Worm (Caenorhabditis elegans) whole organism, L4 larva: ENCODE data around the gene ins-12.

ENCODE experiments used
- D1046.2 ChIP-seq: fragments of 200-800 bp; sonication (Bioruptor generic); IDR thresholded peaks from 2 replicates; pipeline ENCODE4 v1.3.6; 2022; ENCODE audit warnings: missing genetic modification characterization, missing compliant biosample characterization
- F26F4.8 ChIP-seq: fragments of 200-800 bp; sonication (Bioruptor generic); conservative IDR thresholded peaks from 2 replicates; pipeline ENCODE4 v1.3.6; 2022; ENCODE audit warnings: missing genetic modification characterization, missing compliant biosample characterization
- Y105C5A.15 ChIP-seq: fragments of 200-800 bp; sonication (Bioruptor generic); IDR thresholded peaks from 2 replicates; pipeline ENCODE4 v1.3.6; 2022; ENCODE audit warnings: missing genetic modification characterization, missing compliant biosample characterization
- ZK337.2 ChIP-seq: fragments of 200-800 bp; sonication (Bioruptor generic); IDR thresholded peaks from 2 replicates; pipeline ENCODE4 v1.3.6; 2022; ENCODE audit warnings: missing genetic modification reagents, missing genetic modification characterization, missing compliant biosample characterization
- ZK546.5 ChIP-seq, 2 experiments: sonication (generic microtip); optimal IDR thresholded peaks; 2 replicates each; lab custom pipeline; 2017; ENCODE audit warnings: missing biosample characterization in 2 of 2, missing genetic modification characterization in 2 of 2
- aha-1 ChIP-seq: fragments of 150-350 bp; peaks from one replicate; lab custom pipeline; 2014; ENCODE audit warnings: missing biosample characterization, missing genetic modification characterization
- arid-1 ChIP-seq: fragments of 200-800 bp; sonication (Bioruptor generic); conservative IDR thresholded peaks from 2 replicates; pipeline ENCODE4 v1.3.6; 2022; ENCODE audit warnings: missing genetic modification reagents, missing genetic modification characterization, missing compliant biosample characterization
- ceh-32 ChIP-seq: sonication (generic microtip); optimal IDR thresholded peaks from 2 replicates; lab custom pipeline; 2016; ENCODE audit warnings: mild to moderate bottlenecking, missing genetic modification characterization, missing compliant biosample characterization; ENCODE audit not compliant: poor library complexity
- ceh-44 ChIP-seq: fragments of 200-800 bp; sonication (Bioruptor generic); IDR thresholded peaks from 2 replicates; pipeline ENCODE4 v1.3.6; 2022; ENCODE audit warnings: missing genetic modification reagents, missing genetic modification characterization, missing compliant biosample characterization
- ceh-62 ChIP-seq: sonication (generic microtip); optimal IDR thresholded peaks from 2 replicates; lab custom pipeline; 2017; ENCODE audit warnings: missing biosample characterization, missing genetic modification characterization
- ceh-82 ChIP-seq: sonication (generic microtip); optimal IDR thresholded peaks from 2 replicates; lab custom pipeline; 2017; ENCODE audit warnings: missing biosample characterization, missing genetic modification characterization
- cey-2 ChIP-seq: sonication (generic microtip); optimal IDR thresholded peaks from 3 replicates; lab custom pipeline; 2017; ENCODE audit warnings: missing genetic modification characterization, mild to moderate bottlenecking, missing compliant biosample characterization, antibody characterized with exemption, borderline replicate concordance; ENCODE audit not compliant: insufficient read depth
- ctbp-1 ChIP-seq: fragments of 200-800 bp; sonication (Bioruptor generic); IDR thresholded peaks from 2 replicates; pipeline ENCODE4 v1.3.6; 2022; ENCODE audit warnings: missing genetic modification reagents, missing genetic modification characterization, missing compliant biosample characterization
- daf-16 ChIP-seq, 3 experiments: sonication (generic microtip); optimal IDR thresholded peaks; 2 replicates each; lab custom pipeline; 2016 to 2017; ENCODE audit warnings: missing genetic modification characterization in 3 of 3, missing genetic modification reagents in 3 of 3, mild to moderate bottlenecking in 2 of 3, missing compliant biosample characterization in 2 of 3, missing biosample characterization in 1 of 3, moderate library complexity in 1 of 3
- dmd-8 ChIP-seq: fragments of 200-800 bp; sonication (Bioruptor generic); IDR thresholded peaks from 2 replicates; pipeline ENCODE4 v1.3.6; 2022; ENCODE audit warnings: missing genetic modification characterization, missing compliant biosample characterization
- dpl-1 ChIP-seq: fragments of 150-350 bp; optimal IDR thresholded peaks from 2 replicates; lab custom pipeline; 2014; ENCODE audit warnings: missing biosample characterization, missing genetic modification reagents, missing genetic modification characterization
- egl-43 ChIP-seq: fragments of 200-800 bp; sonication (Bioruptor generic); IDR thresholded peaks from 2 replicates; pipeline ENCODE4 v1.3.6; 2022; ENCODE audit warnings: missing genetic modification reagents, missing genetic modification characterization, missing compliant biosample characterization
- fkh-10 ChIP-seq: fragments of 150-350 bp; optimal IDR thresholded peaks from 2 replicates; lab custom pipeline; 2014; ENCODE audit warnings: missing biosample characterization, missing genetic modification reagents, missing genetic modification characterization
- fos-1 ChIP-seq: fragments of 150-350 bp; optimal IDR thresholded peaks from 2 replicates; lab custom pipeline; 2014; ENCODE audit warnings: missing biosample characterization, missing genetic modification characterization
- jun-1 ChIP-seq: fragments of 150-350 bp; optimal IDR thresholded peaks from 2 replicates; lab custom pipeline; 2014; ENCODE audit warnings: missing biosample characterization, missing genetic modification reagents, missing genetic modification characterization
- lin-15B ChIP-seq: fragments of 150-350 bp; sonication (generic microtip); optimal IDR thresholded peaks from 3 replicates; lab custom pipeline; 2014; ENCODE audit warnings: missing biosample characterization, missing genetic modification characterization
- lsy-2 ChIP-seq, 2 experiments: fragments of 150-350 bp in 1 of 2; sonication (generic microtip) in 1 of 2; optimal IDR thresholded peaks; 2 replicates each; lab custom pipeline; 2014 to 2017; ENCODE audit warnings: missing biosample characterization in 2 of 2, missing genetic modification characterization in 2 of 2
- madf-5 ChIP-seq, 2 experiments: fragments of 200-800 bp; sonication (Bioruptor generic); IDR thresholded peaks; 2 replicates each; pipeline ENCODE4 v1.3.6; 2022; ENCODE audit warnings: missing compliant biosample characterization in 2 of 2, missing genetic modification characterization in 2 of 2
- madf-9 ChIP-seq: fragments of 200-800 bp; sonication (Bioruptor generic); conservative IDR thresholded peaks from 2 replicates; pipeline ENCODE4 v1.3.6; 2022; ENCODE audit warnings: missing genetic modification reagents, missing genetic modification characterization, missing compliant biosample characterization
- mdl-1 ChIP-seq, 2 experiments: fragments of 150-350 bp in 1 of 2; sonication (generic microtip) in 1 of 2; optimal IDR thresholded peaks; 2 replicates each; lab custom pipeline; 2014 to 2017; ENCODE audit warnings: missing biosample characterization in 2 of 2, missing genetic modification characterization in 2 of 2
- mdt-29 ChIP-seq: fragments of 200-800 bp; sonication (Bioruptor generic); IDR thresholded peaks from 2 replicates; pipeline ENCODE4 v1.3.6; 2022; ENCODE audit warnings: missing genetic modification reagents, missing genetic modification characterization, missing compliant biosample characterization
- mes-2 ChIP-seq: sonication (generic microtip); optimal IDR thresholded peaks from 2 replicates; lab custom pipeline; 2016; ENCODE audit warnings: missing genotype, mild to moderate bottlenecking, missing genetic modification characterization, missing compliant biosample characterization; ENCODE audit not compliant: poor library complexity, severe bottlenecking
- nhr-42 ChIP-seq: fragments of 200-800 bp; sonication (Bioruptor generic); IDR thresholded peaks from 2 replicates; pipeline ENCODE4 v1.3.6; 2022; ENCODE audit warnings: missing genetic modification characterization, missing compliant biosample characterization
- nhr-77 ChIP-seq: fragments of 150-350 bp; optimal IDR thresholded peaks from 2 replicates; lab custom pipeline; 2014; ENCODE audit warnings: missing biosample characterization, missing genetic modification characterization
- php-3 ChIP-seq: fragments of 200-800 bp; sonication (Bioruptor generic); IDR thresholded peaks from 2 replicates; pipeline ENCODE4 v1.3.6; 2022; ENCODE audit warnings: missing genetic modification reagents, missing genetic modification characterization, missing compliant biosample characterization
- saeg-2 ChIP-seq: fragments of 200-800 bp; sonication (Bioruptor generic); IDR thresholded peaks from 2 replicates; pipeline ENCODE4 v1.3.6; 2022; ENCODE audit warnings: missing genetic modification reagents, missing genetic modification characterization, missing compliant biosample characterization
- set-16 ChIP-seq: fragments of 200-800 bp; sonication (Bioruptor generic); IDR thresholded peaks from 2 replicates; pipeline ENCODE4 v1.3.6; 2022; ENCODE audit warnings: missing genetic modification reagents, missing genetic modification characterization, missing compliant biosample characterization
- spr-1 ChIP-seq: sonication (generic microtip); optimal IDR thresholded peaks from 2 replicates; lab custom pipeline; 2016; ENCODE audit warnings: mild to moderate bottlenecking, missing genetic modification characterization, missing compliant biosample characterization
- unc-130 ChIP-seq: sonication (generic microtip); optimal IDR thresholded peaks from 2 replicates; lab custom pipeline; 2016; ENCODE audit warnings: missing genetic modification reagents, missing genetic modification characterization, missing compliant biosample characterization
- unc-39 ChIP-seq: sonication (generic microtip); optimal IDR thresholded peaks from 2 replicates; lab custom pipeline; 2017; ENCODE audit warnings: missing biosample characterization, missing genetic modification characterization

The ins-12 gene

DNA sequence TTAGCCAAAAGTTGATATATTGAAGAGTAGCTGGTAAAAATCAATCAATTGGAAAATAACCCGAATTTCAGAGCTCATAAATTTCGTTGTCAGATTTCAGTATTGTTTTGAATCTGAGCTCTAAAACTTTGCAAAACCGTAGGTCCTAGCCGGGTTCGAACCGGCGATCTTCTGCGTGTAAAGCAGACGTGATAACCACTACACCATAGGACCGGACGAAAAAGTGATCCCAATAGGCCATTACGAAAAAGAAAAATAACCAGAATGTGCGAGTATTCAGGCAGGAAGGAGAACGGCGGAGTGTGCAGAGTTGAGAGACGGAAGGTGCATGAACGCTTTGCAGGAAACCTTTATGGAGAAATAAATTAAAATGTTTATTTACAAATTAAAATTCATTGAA lies 22.6 kb downstream of the ins-12 start (continued):
- TF ChIP-seq ceh-44 (GFP tag; lab: Robert Waterston, UW) (0 out of 2 replicates have a peak, but pooled peaks have one; percentile 26), ZK337.2 (GFP tag; lab: Robert Waterston, UW) (no peak), F26F4.8 (GFP tag; lab: Robert Waterston, UW) (no peak), unc-130 (GFP tag; lab: Kevin White, UChicago) (peak; percentile 51), Y105C5A.15 (GFP tag; lab: Robert Waterston, UW) (peak; percentile 83), mes-2 (tag; lab: Kevin White, UChicago) (peak; percentile 71), mdl-1 (tag; optimal IDR thresholded peaks at IDR 0.05; lab: Kevin White, UChicago) (no peak), madf-9 (GFP tag; lab: Robert Waterston, UW) (peak; percentile 55; the same call in 1 of the 2 replicates), ceh-62 (tag; lab: Kevin White, UChicago) (no peak), unc-39 (tag; lab: Kevin White, UChicago) (no peak), ceh-32 (no peak), lin-15B (tag; lab: Kevin White, UChicago) (no peak), arid-1 (GFP tag; lab: Robert Waterston, UW) (peak; percentile 46; the same call in 1 of the 2 replicates), php-3 (GFP tag; lab: Robert Waterston, UW) (peak; percentile 57; the same call in 1 of the 2 replicates)

DNA sequence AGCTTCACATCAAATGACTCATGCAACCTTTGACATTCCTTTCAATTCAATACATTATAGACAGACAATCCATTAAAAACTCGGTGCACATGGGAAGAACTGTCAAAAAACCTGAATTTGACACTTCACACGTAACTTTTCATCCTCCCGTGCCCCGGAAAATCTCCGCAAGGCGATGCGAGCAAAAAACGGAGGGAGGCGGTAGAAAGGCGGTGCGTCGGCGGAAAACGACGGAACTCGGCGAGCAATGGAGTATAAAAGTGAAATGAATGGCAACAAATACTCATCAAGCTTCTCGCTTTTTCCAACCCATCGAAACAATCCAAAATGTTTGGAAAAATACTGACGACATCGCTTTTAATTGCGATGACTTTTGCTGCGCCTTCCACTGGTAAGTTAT lies 23.6 kb downstream of the ins-12 start, which contains the start of gene T25E4.1:
T25E4.1 (plus strand) TSS at position 301 of the 400 bp plus-strand sequence.
- no peak for TF ChIP-seq madf-5 (GFP tag; IDR thresholded peaks at IDR 0.05; lab: Robert Waterston, UW)
- TF ChIP-seq saeg-2 = no peak
- TF ChIP-seq nhr-77 (tag; lab: Kevin White, UChicago) = no peak
- no peak for TF ChIP-seq arid-1 (GFP tag; lab: Robert Waterston, UW)
- no peak for TF ChIP-seq daf-16 (GFP tag; optimal IDR thresholded peaks at IDR 0.05; lab: Kevin White, UChicago)
- no peak for TF ChIP-seq daf-16 (tag; optimal IDR thresholded peaks at IDR 0.05; lab: Kevin White, UChicago)
- TF ChIP-seq ZK546.5 (tag; optimal IDR thresholded peaks at IDR 0.05; lab: Kevin White, UChicago) = no peak
- TF ChIP-seq mdt-29 = no peak
- no peak for TF ChIP-seq ctbp-1
- no peak for TF ChIP-seq nhr-42 (GFP tag; lab: Robert Waterston, UW)
- no peak for TF ChIP-seq lsy-2 (tag; optimal IDR thresholded peaks at IDR 0.05; lab: Kevin White, UChicago)
- no peak for TF ChIP-seq fos-1
- no peak for TF ChIP-seq spr-1 (tag; lab: Kevin White, UChicago)
- no peak for TF ChIP-seq D1046.2 (GFP tag; lab: Robert Waterston, UW)
- no peak for TF ChIP-seq php-3 (GFP tag; lab: Robert Waterston, UW)
- TF ChIP-seq dmd-8 (GFP tag; lab: Robert Waterston, UW) = no peak
- no peak for TF ChIP-seq fkh-10 (GFP tag; lab: Kevin White, UChicago)
- no peak for TF ChIP-seq jun-1 (tag; lab: Kevin White, UChicago)
- no peak for TF ChIP-seq cey-2
- no peak for TF ChIP-seq dpl-1 (GFP tag; lab: Kevin White, UChicago)

DNA sequence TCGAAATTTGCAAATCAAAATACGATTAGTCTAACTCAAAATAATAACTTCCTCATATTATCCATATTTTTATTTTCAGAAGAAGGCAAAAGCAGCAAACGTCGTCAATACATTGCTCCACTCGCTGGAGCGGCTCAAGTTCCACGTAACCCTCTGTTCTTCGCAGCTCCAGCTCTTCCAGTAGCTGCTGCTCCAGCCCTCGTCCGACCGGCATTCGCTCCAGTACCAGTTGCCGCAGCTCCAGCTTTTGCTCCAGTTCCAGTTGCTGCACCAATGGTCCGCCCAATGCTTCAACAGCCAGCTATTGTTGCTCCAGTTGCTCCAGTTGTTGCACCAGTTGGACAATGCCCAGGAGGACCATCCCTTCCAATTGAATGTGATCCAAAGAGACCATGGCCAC lies 24.3 kb downstream of the ins-12 start:
- TF ChIP-seq egl-43 (no peak), set-16 (peak; percentile 83)

DNA sequence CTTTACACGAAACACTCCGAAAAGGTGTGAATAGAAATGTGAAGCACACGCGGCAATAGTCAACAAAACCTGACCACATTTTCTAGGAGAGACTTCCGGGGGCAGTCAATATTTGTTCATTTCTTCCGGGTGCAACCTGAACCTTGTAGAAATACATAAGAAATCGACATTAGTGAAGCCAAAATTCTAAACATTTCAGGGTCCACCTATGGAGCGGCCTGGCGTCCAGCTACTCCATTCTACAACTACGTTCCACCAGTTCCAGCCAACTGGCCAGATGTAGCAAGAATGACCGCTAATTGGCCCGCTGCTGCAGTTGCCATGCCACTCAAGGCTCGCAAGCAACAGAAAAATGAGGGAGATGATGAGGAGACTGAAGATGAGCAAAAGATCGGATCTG lies 24.8 kb downstream of the ins-12 start:
- no peak for TF ChIP-seq ceh-82 (tag; lab: Kevin White, UChicago)
- TF ChIP-seq aha-1 = peak; percentile 76
- TF ChIP-seq, all 104 proteins: peak for 1
